Fruit fly (Drosophila melanogaster) Kc167 (cell line): Measurements from ENCODE around the gene CG15356.

Source experiments
- Myc ChIP-seq: fragments of >200 bp; optimal IDR thresholded peaks from 2 replicates; lab custom pipeline; 2017; ENCODE audit warnings: missing external identifiers
- Sin3A ChIP-seq: fragments of >200 bp; optimal IDR thresholded peaks from 2 replicates; lab custom pipeline; 2018; ENCODE audit warnings: missing external identifiers
- h ChIP-seq: fragments of >200 bp; optimal IDR thresholded peaks from 3 replicates; lab custom pipeline; 2018; ENCODE audit warnings: missing external identifiers
- psq ChIP-seq: fragments of >200 bp; optimal IDR thresholded peaks from 2 replicates; lab custom pipeline; 2017; ENCODE audit warnings: missing external identifiers

DNA sequence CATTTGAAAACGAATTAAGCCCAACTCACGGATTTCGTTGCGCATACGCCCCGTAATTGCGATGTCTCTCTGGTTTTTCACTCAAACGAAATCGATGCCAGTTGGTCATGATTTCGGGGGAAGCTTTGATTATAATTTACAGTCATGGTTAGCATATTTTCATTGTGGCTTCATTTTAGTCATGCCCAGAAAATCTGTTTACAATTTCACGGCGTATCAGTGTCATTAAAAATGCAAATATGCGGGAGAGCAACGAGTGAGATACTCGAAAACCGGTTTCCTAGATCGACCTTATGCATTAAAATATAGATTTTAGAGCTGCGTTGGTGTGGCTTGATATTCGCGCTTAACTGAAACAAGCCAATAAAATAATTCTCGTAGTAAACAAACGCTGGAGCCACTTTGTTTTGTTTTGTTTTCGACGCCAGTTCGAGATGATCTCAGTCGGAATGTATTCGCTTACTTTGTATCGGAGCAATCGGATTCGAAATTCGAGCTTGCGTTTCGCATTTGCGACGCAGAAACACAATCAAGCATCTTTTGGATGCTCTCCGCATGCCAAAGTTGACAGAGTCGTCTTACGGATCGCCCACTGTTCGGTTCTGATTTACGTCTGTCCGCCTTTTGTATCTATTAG lies 49.9 kb downstream of the CG15356 start:
- TF ChIP-seq psq (no peak), Sin3A (no peak), h (lab: Kevin White, UChicago) (no peak), Myc (lab: Kevin White, UChicago) (no peak)
